Worm (Caenorhabditis elegans) whole organism, mixed stage, embryonic: ENCODE data around the gene K04G7.1.

Experiments
- M03D4.4 ChIP-seq: sonication (generic microtip); optimal IDR thresholded peaks from 2 replicates; lab custom pipeline; 2017; ENCODE audit warnings: mild to moderate bottlenecking, missing genetic modification characterization, missing compliant biosample characterization
- bed-3 ChIP-seq: fragments of 200-800 bp; sonication (Bioruptor generic); optimal IDR thresholded peaks from 3 replicates; lab custom pipeline; 2018; ENCODE audit warnings: mild to moderate bottlenecking, missing genetic modification characterization, moderate library complexity, missing compliant biosample characterization
- ceh-39 ChIP-seq: fragments of 150-350 bp; optimal IDR thresholded peaks from 2 replicates; lab custom pipeline; 2014; ENCODE audit warnings: missing biosample characterization, missing genetic modification characterization
- ceh-43 ChIP-seq: fragments of 200-800 bp; sonication (Bioruptor generic); optimal IDR thresholded peaks from 2 replicates; lab custom pipeline; 2018; ENCODE audit warnings: mild to moderate bottlenecking, missing genetic modification characterization, moderate library complexity, missing compliant biosample characterization
- ceh-83 ChIP-seq: fragments of 200-800 bp; sonication (Bioruptor generic); optimal IDR thresholded peaks from 2 replicates; lab custom pipeline; 2018; ENCODE audit warnings: mild to moderate bottlenecking, missing genetic modification characterization, missing compliant biosample characterization
- ces-1 ChIP-seq: fragments of 150-350 bp; optimal IDR thresholded peaks from 2 replicates; lab custom pipeline; 2014; ENCODE audit warnings: missing biosample characterization, missing genetic modification reagents, missing genetic modification characterization
- cnd-1 ChIP-seq: fragments of 200-800 bp; sonication (Bioruptor generic); optimal IDR thresholded peaks from 2 replicates; lab custom pipeline; 2018; ENCODE audit warnings: mild to moderate bottlenecking, missing genetic modification characterization, missing compliant biosample characterization
- drap-1 ChIP-seq: fragments of 200-800 bp; sonication (Bioruptor generic); optimal IDR thresholded peaks from 3 replicates; lab custom pipeline; 2018; ENCODE audit warnings: mild to moderate bottlenecking, missing genetic modification characterization, missing compliant biosample characterization
- elt-1 ChIP-seq: sonication (generic microtip); optimal IDR thresholded peaks from 2 replicates; lab custom pipeline; 2017; ENCODE audit warnings: missing genetic modification characterization, mild to moderate bottlenecking, missing compliant biosample characterization, antibody characterized with exemption, moderate library complexity, borderline replicate concordance; ENCODE audit not compliant: insufficient read depth
- flh-1 ChIP-seq: fragments of 200-800 bp; sonication (Bioruptor generic); optimal IDR thresholded peaks from 2 replicates; lab custom pipeline; 2018; ENCODE audit warnings: mild to moderate bottlenecking, missing genetic modification characterization, moderate library complexity, missing compliant biosample characterization
- ham-2 ChIP-seq: fragments of 200-800 bp; sonication (Bioruptor generic); optimal IDR thresholded peaks from 2 replicates; lab custom pipeline; 2018; ENCODE audit warnings: mild to moderate bottlenecking, missing genetic modification characterization, missing compliant biosample characterization
- hlh-1 ChIP-seq: fragments of 150-350 bp; optimal IDR thresholded peaks from 2 replicates; lab custom pipeline; 2014; ENCODE audit warnings: missing biosample characterization, missing genetic modification reagents, missing genetic modification characterization
- lin-13 ChIP-seq: fragments of 150-350 bp; optimal IDR thresholded peaks from 2 replicates; lab custom pipeline; 2014; ENCODE audit warnings: missing biosample characterization, missing genetic modification characterization
- lin-32 ChIP-seq: fragments of 200-800 bp; sonication (Bioruptor generic); optimal IDR thresholded peaks from 2 replicates; lab custom pipeline; 2018; ENCODE audit warnings: mild to moderate bottlenecking, missing genetic modification characterization, missing compliant biosample characterization
- lsy-2 ChIP-seq: fragments of 150-350 bp; optimal IDR thresholded peaks from 2 replicates; lab custom pipeline; 2014; ENCODE audit warnings: missing biosample characterization, missing genetic modification characterization
- mab-5 ChIP-seq: fragments of 150-350 bp; optimal IDR thresholded peaks from 2 replicates; lab custom pipeline; 2014; ENCODE audit warnings: missing biosample characterization, missing genetic modification characterization
- mep-1 ChIP-seq: fragments of 150-350 bp; optimal IDR thresholded peaks from 2 replicates; lab custom pipeline; 2017; ENCODE audit warnings: missing biosample characterization, missing genetic modification reagents, missing genetic modification characterization, inconsistent platforms
- mls-2 ChIP-seq: sonication (generic microtip); optimal IDR thresholded peaks from 2 replicates; lab custom pipeline; 2016; ENCODE audit warnings: mild to moderate bottlenecking, missing genetic modification characterization, moderate library complexity, missing compliant biosample characterization
- nhr-12 ChIP-seq: fragments of 150-350 bp; optimal IDR thresholded peaks from 2 replicates; lab custom pipeline; 2014; ENCODE audit warnings: missing biosample characterization, missing genetic modification characterization
- nhr-2 ChIP-seq: fragments of 150-350 bp; optimal IDR thresholded peaks from 2 replicates; lab custom pipeline; 2014; ENCODE audit warnings: missing biosample characterization, missing genetic modification characterization
- nhr-237 ChIP-seq: fragments of 150-350 bp; optimal IDR thresholded peaks from 2 replicates; lab custom pipeline; 2014; ENCODE audit warnings: missing biosample characterization, missing genetic modification characterization
- nhr-28 ChIP-seq: fragments of 150-350 bp; optimal IDR thresholded peaks from 2 replicates; lab custom pipeline; 2014; ENCODE audit warnings: missing biosample characterization, missing genetic modification characterization
- nhr-76 ChIP-seq: sonication (generic microtip); optimal IDR thresholded peaks from 2 replicates; lab custom pipeline; 2017; ENCODE audit warnings: missing biosample characterization, missing genetic modification characterization
- pha-4 ChIP-seq: fragments of 150-350 bp; optimal IDR thresholded peaks from 2 replicates; lab custom pipeline; 2018; ENCODE audit warnings: missing biosample characterization, missing genetic modification reagents, missing genetic modification characterization
- sem-2 ChIP-seq: fragments of 200-800 bp; sonication (Bioruptor generic); optimal IDR thresholded peaks from 2 replicates; lab custom pipeline; 2018; ENCODE audit warnings: mild to moderate bottlenecking, missing genetic modification characterization, missing compliant biosample characterization
- snpc-4 ChIP-seq: fragments of 150-350 bp; optimal IDR thresholded peaks from 2 replicates; lab custom pipeline; 2014; ENCODE audit warnings: missing biosample characterization, missing genetic modification characterization
- sptf-1 ChIP-seq: sonication (generic microtip); optimal IDR thresholded peaks from 2 replicates; lab custom pipeline; 2017; ENCODE audit warnings: mild to moderate bottlenecking, missing genetic modification characterization, moderate library complexity, missing compliant biosample characterization
- unc-120 ChIP-seq: sonication (generic microtip); optimal IDR thresholded peaks from 2 replicates; lab custom pipeline; 2017; ENCODE audit warnings: missing genetic modification characterization, missing compliant biosample characterization; ENCODE audit not compliant: poor library complexity, severe bottlenecking
- unc-39 ChIP-seq: fragments of 150-350 bp; optimal IDR thresholded peaks from 2 replicates; lab custom pipeline; 2014; ENCODE audit warnings: missing biosample characterization, missing genetic modification characterization
- unc-62 ChIP-seq: fragments of 150-350 bp; optimal IDR thresholded peaks from 2 replicates; lab custom pipeline; 2014; ENCODE audit warnings: missing biosample characterization, missing genetic modification reagents, missing genetic modification characterization
- zip-8 ChIP-seq: fragments of 150-350 bp; optimal IDR thresholded peaks from 2 replicates; lab custom pipeline; 2014; ENCODE audit warnings: missing biosample characterization, missing genetic modification characterization
- ztf-11 ChIP-seq: fragments of 150-350 bp; optimal IDR thresholded peaks from 2 replicates; lab custom pipeline; 2014; ENCODE audit warnings: missing biosample characterization, missing genetic modification characterization

K04G7.1 gene

DNA sequence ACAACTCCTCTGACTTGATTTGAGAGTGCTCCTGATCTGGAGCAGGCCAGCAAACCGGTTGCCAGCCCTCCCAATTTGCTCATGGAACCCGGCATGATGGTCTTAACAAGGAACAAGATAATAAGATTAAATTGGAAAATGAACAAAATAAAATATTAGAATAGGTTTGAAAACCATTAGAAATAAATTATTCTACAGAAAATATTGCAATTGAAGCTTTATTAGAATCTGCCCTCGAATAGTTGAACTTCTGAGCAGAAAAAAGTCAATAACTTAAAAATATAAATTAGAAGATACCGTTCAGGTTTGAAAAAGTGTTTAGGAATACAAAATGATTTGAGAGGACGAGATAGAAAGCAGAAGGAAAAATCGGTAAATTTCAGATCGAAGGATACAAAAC, 3.8 kb upstream of the K04G7.1 start, which contains the start of gene nuo-4:
TSS of gene nuo-4 (minus strand) at position 101 of the 400 bp plus-strand sequence.
- TF ChIP-seq lsy-2 (tag; lab: Kevin White, UChicago) (no peak), ceh-43 (no peak), unc-39 (tag; lab: Kevin White, UChicago) (no peak), nhr-2 (no peak), flh-1 (GFP tag; lab: Kevin White, UChicago) (no peak), snpc-4 (no peak), zip-8 (tag; lab: Kevin White, UChicago) (no peak), ceh-83 (GFP tag; lab: Kevin White, UChicago) (no peak), ham-2 (GFP tag; lab: Kevin White, UChicago) (no peak), mep-1 (tag; lab: Kevin White, UChicago) (no peak), ces-1 (no peak), bed-3 (GFP tag; lab: Kevin White, UChicago) (no peak), sem-2 (no peak), cnd-1 (tag; lab: Kevin White, UChicago) (no peak), nhr-237 (tag; lab: Kevin White, UChicago) (no peak), elt-1 (tag; lab: Kevin White, UChicago) (no peak), nhr-28 (tag; lab: Kevin White, UChicago) (no peak), hlh-1 (tag; lab: Kevin White, UChicago) (no peak), lin-13 (tag; lab: Kevin White, UChicago) (no peak)

DNA sequence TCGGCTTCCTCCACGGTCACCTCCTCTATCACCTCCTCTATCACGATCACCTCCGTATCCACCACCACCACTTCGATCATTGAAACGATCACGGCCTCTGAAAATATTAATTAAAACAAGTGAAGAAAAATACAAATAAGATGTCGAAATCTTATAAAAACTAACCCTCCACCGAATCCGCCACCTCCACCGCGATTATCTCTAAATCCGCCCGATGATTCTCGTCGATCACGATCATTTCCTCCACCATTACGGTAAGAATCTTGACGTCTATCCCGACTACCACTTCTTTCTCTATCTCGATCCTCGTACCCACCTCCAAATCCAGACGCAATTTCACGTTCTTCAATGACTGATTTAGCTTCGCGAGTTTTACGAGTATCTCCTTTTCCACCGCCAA, 3.3 kb upstream of the K04G7.1 start:
- TF ChIP-seq cnd-1 (tag; lab: Kevin White, UChicago), result no peak
- no peak for TF ChIP-seq unc-120 (tag; lab: Kevin White, UChicago)
- no peak for TF ChIP-seq bed-3 (GFP tag; lab: Kevin White, UChicago)
- TF ChIP-seq pha-4 (tag; lab: Kevin White, UChicago), result no peak
- no peak for TF ChIP-seq nhr-12 (tag; lab: Kevin White, UChicago)
- TF ChIP-seq lin-13 (tag; lab: Kevin White, UChicago), result no peak
- no peak for TF ChIP-seq unc-39 (tag; lab: Kevin White, UChicago)
- TF ChIP-seq nhr-76 (tag; lab: Kevin White, UChicago), result no peak
- no peak for TF ChIP-seq snpc-4
- TF ChIP-seq M03D4.4 (tag; lab: Kevin White, UChicago), result no peak
- TF ChIP-seq nhr-28 (tag; lab: Kevin White, UChicago), result no peak
- TF ChIP-seq nhr-237 (tag; lab: Kevin White, UChicago), result no peak
- TF ChIP-seq ztf-11 (tag; lab: Kevin White, UChicago), result no peak
- no peak for TF ChIP-seq ceh-43
- TF ChIP-seq ces-1, result no peak
- no peak for TF ChIP-seq sptf-1 (tag; lab: Kevin White, UChicago)
- no peak for TF ChIP-seq zip-8 (tag; lab: Kevin White, UChicago)
- no peak for TF ChIP-seq nhr-2
- no peak for TF ChIP-seq ham-2 (GFP tag; lab: Kevin White, UChicago)
- TF ChIP-seq, all 35 proteins: peak for 0

DNA sequence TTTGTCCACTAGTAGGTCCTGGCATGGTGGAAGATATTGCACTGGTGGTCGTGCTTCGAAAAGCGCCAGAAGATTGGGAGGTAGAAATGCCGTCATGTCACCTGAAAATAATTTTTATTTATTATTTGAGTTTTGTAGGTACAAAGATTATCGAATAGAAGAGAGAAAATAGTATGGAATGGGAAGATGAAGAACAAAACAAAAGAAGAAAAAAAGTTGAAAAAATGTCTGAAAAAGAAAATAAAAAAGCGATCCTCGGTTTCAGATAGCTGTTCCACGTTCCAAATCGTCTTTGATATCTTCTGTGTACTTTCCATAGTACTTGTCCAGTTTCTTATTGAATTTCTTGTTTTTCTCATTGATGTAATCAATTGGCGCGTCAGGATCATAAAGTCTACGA, 1.5 kb upstream of the K04G7.1 start, which contains the start of gene rnp-7:
TSS of gene rnp-7 (minus strand) at position 101 of the 400 bp plus-strand sequence.
- TF ChIP-seq hlh-1 (tag; lab: Kevin White, UChicago), result no peak
- TF ChIP-seq nhr-76 (tag; lab: Kevin White, UChicago), result no peak
- TF ChIP-seq ces-1, result no peak
- no peak for TF ChIP-seq lsy-2 (tag; lab: Kevin White, UChicago)
- no peak for TF ChIP-seq ham-2 (GFP tag; lab: Kevin White, UChicago)
- no peak for TF ChIP-seq ceh-83 (GFP tag; lab: Kevin White, UChicago)
- no peak for TF ChIP-seq snpc-4
- TF ChIP-seq unc-62 (GFP tag; lab: Kevin White, UChicago), result no peak
- no peak for TF ChIP-seq ceh-39
- no peak for TF ChIP-seq nhr-237 (tag; lab: Kevin White, UChicago)
- TF ChIP-seq lin-32 (GFP tag; lab: Kevin White, UChicago), result no peak
- TF ChIP-seq zip-8 (tag; lab: Kevin White, UChicago), result no peak
- no peak for TF ChIP-seq nhr-2

DNA sequence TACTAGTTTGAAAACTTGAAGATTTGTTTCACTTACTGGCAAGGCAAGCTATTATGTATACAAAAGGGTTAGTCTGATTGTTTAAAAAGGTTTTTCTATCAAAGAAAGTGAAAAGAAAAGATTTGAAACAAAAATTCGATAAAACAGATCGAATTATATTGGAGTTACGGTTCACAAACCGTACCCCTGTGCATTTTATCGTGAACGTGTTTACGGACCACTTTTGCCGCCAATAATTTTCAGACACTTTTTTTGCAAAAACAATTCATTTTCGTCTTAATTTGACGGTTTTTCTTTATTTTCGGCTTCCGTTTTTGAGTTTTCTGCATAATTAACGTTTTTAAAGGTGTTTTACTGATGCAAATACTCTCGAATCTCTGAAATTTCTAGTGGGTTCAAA, 2.8 kb downstream of the K04G7.1 start:
- TF ChIP-seq mls-2 (tag; lab: Kevin White, UChicago) (no peak), drap-1 (GFP tag; lab: Kevin White, UChicago) (no peak), nhr-237 (tag; lab: Kevin White, UChicago) (no peak), sptf-1 (tag; lab: Kevin White, UChicago) (no peak), ham-2 (GFP tag; lab: Kevin White, UChicago) (no peak), cnd-1 (tag; lab: Kevin White, UChicago) (no peak), unc-120 (tag; lab: Kevin White, UChicago) (no peak), mab-5 (tag; lab: Kevin White, UChicago) (no peak), sem-2 (no peak), lin-13 (tag; lab: Kevin White, UChicago) (no peak), ztf-11 (tag; lab: Kevin White, UChicago) (no peak), nhr-76 (tag; lab: Kevin White, UChicago) (no peak)
